Fruit fly (Drosophila melanogaster): ENCODE measurements around the gene CG15385.

CG15385 gene

dm6 chr2L:2171366-2172078, 40.8 kb downstream of the CG15385 start (continued):
- TF ChIP-seq corto (GFP tag; optimal IDR thresholded peaks at IDR 0.05) (peak; percentile 11), Poxn (GFP tag; IDR thresholded peaks at IDR 0.05) (peak; percentile 22; the same call in 1 of the 2 replicates), CG15514 (GFP tag; optimal IDR thresholded peaks at IDR 0.05) (peak; percentile 26), cwo (GFP tag; optimal IDR thresholded peaks at IDR 0.05) (peak; percentile 63), CG1832 (GFP tag; optimal IDR thresholded peaks at IDR 0.05) (no peak), Ptx1 (GFP tag; IDR thresholded peaks at IDR 0.05) (no peak), CG10462 (GFP tag; optimal IDR thresholded peaks at IDR 0.05) (no peak), chinmo (GFP tag; IDR thresholded peaks at IDR 0.05; ENCODE audit: partially characterized antibody) (peak; percentile 52; the same call in 1 of the 4 replicates), CG12071 (GFP tag; optimal IDR thresholded peaks at IDR 0.05) (peak; percentile 3), shn (GFP tag; optimal IDR thresholded peaks at IDR 0.05) (no peak), B-H2 (GFP tag; optimal IDR thresholded peaks at IDR 0.05) (no peak), aop (GFP tag; IDR thresholded peaks at IDR 0.05) (peak; percentile 99), Blimp-1 (GFP tag; optimal IDR thresholded peaks at IDR 0.05) (no peak), Taf1 (GFP tag; IDR thresholded peaks at IDR 0.05) (0 out of 2 replicates have a peak, but pooled peaks have one; percentile 15), pita (GFP tag; optimal IDR thresholded peaks at IDR 0.05) (no peak), jumu (GFP tag; optimal IDR thresholded peaks at IDR 0.05) (no peak), stc (GFP tag; IDR thresholded peaks at IDR 0.05) (no peak), D19A (tag; optimal IDR thresholded peaks at IDR 0.05) (peak; percentile 20), NK7.1 (GFP tag; optimal IDR thresholded peaks at IDR 0.05) (no peak)

- TF ChIP-seq CG7357 (GFP tag; IDR thresholded peaks at IDR 0.05) (no peak), ase (GFP tag; IDR thresholded peaks at IDR 0.05) (no peak), crol (GFP tag; IDR thresholded peaks at IDR 0.05) (peak; percentile 56), CG3281 (GFP tag; optimal IDR thresholded peaks at IDR 0.05) (no peak), CG17359 (tag; optimal IDR thresholded peaks at IDR 0.05) (no peak), trh (GFP tag; optimal IDR thresholded peaks at IDR 0.05) (no peak), salm (tag; optimal IDR thresholded peaks at IDR 0.05) (no peak), CG10543 (GFP tag; optimal IDR thresholded peaks at IDR 0.05) (peak; percentile 36), gcm (GFP tag; optimal IDR thresholded peaks at IDR 0.05) (no peak), CG17568 (GFP tag; optimal IDR thresholded peaks at IDR 0.05) (no peak), CG34224 (GFP tag; IDR thresholded peaks at IDR 0.05; ENCODE audit: partially characterized antibody) (0 out of 3 replicates have a peak, but pooled peaks have one; percentile 23), CG4820 (GFP tag; optimal IDR thresholded peaks at IDR 0.05) (no peak), sd (tag; optimal IDR thresholded peaks at IDR 0.05) (peak; percentile 23), Ptx1 (GFP tag; IDR thresholded peaks at IDR 0.05) (no peak), cas (GFP tag; IDR thresholded peaks at IDR 0.05) (no peak), zen2 (GFP tag; IDR thresholded peaks at IDR 0.05; ENCODE audit: partially characterized antibody) (no peak), HHEX (GFP tag; optimal IDR thresholded peaks at IDR 0.05) (no peak), Eip74EF (GFP tag; optimal IDR thresholded peaks at IDR 0.05) (peak in 1 of 2 experiments; percentile 55), CG8388 (GFP tag; optimal IDR thresholded peaks at IDR 0.05) (no peak), Atf6 (GFP tag; IDR thresholded peaks at IDR 0.05) (no peak), nom (GFP tag; optimal IDR thresholded peaks at IDR 0.05) (peak; percentile 2), pnt (GFP tag; optimal IDR thresholded peaks at IDR 0.05) (no peak), HLH4C (GFP tag; IDR thresholded peaks at IDR 0.05; ENCODE audit: partially characterized antibody) (no peak), CG3163 (GFP tag; optimal IDR thresholded peaks at IDR 0.05) (no peak), Dek (tag; optimal IDR thresholded peaks at IDR 0.05) (no peak), org-1 (GFP tag; optimal IDR thresholded peaks at IDR 0.05) (no peak), chinmo (GFP tag; IDR thresholded peaks at IDR 0.05; ENCODE audit: partially characterized antibody) (peak; percentile 91; the same call in 3 of the 4 replicates), fd3F (GFP tag; optimal IDR thresholded peaks at IDR 0.05) (no peak), slou (GFP tag; optimal IDR thresholded peaks at IDR 0.05) (no peak), CG3726 (GFP tag; IDR thresholded peaks at IDR 0.05) (no peak)
Measured at dm6 chr2L:2168894-2169456, 43.4 kb downstream of the CG15385 start.
